Worm (Caenorhabditis elegans) whole organism, mixed stage, embryonic: Measurements from ENCODE around the gene zig-12.

Source experiments
- ham-2 ChIP-seq: fragments of 200-800 bp; sonication (Bioruptor generic); optimal IDR thresholded peaks from 2 replicates; lab custom pipeline; 2018; ENCODE audit warnings: mild to moderate bottlenecking, missing genetic modification characterization, missing compliant biosample characterization
- mep-1 ChIP-seq: fragments of 150-350 bp; optimal IDR thresholded peaks from 2 replicates; lab custom pipeline; 2017; ENCODE audit warnings: missing biosample characterization, missing genetic modification reagents, missing genetic modification characterization, inconsistent platforms

ce11 chrX:8805475-8805874 lies 41.8 kb downstream of the zig-12 start:
- TF ChIP-seq ham-2 (GFP tag; lab: Kevin White, UChicago), result no peak
- no peak for TF ChIP-seq mep-1
